Worm (Caenorhabditis elegans) whole organism, L1 larva: Measurements from ENCODE around the gene K06A9.2.
A peak's percentile ranks its signal among the peaks of the same experiment; 100 is the strongest.

Experiments
- C04F5.9 ChIP-seq: sonication (generic microtip); optimal IDR thresholded peaks from 2 replicates; lab custom pipeline; 2016; ENCODE audit warnings: missing genetic modification characterization, missing compliant biosample characterization
- C16A3.4 ChIP-seq: fragments of 150-350 bp; optimal IDR thresholded peaks from 2 replicates; lab custom pipeline; 2014; ENCODE audit warnings: missing biosample characterization, missing genetic modification characterization
- C34B4.2 ChIP-seq: sonication (generic microtip); optimal IDR thresholded peaks from 2 replicates; lab custom pipeline; 2017; ENCODE audit warnings: mild to moderate bottlenecking, missing genetic modification characterization, missing compliant biosample characterization
- F16B12.6 ChIP-seq: fragments of 150-350 bp; optimal IDR thresholded peaks from 2 replicates; lab custom pipeline; 2014; ENCODE audit warnings: missing biosample characterization, missing genetic modification characterization
- aha-1 ChIP-seq: fragments of 150-350 bp; optimal IDR thresholded peaks from 2 replicates; lab custom pipeline; 2014; ENCODE audit warnings: missing biosample characterization, missing genetic modification characterization
- ama-1 ChIP-seq: fragments of 150-350 bp; optimal IDR thresholded peaks from 2 replicates; lab custom pipeline; 2014
- blmp-1 ChIP-seq: fragments of 150-350 bp; optimal IDR thresholded peaks from 2 replicates; lab custom pipeline; 2014; ENCODE audit warnings: missing biosample characterization, missing genetic modification characterization
- ceh-63 ChIP-seq: fragments of 200-800 bp; sonication (Bioruptor generic); optimal IDR thresholded peaks from 2 replicates; lab custom pipeline; 2018; ENCODE audit warnings: mild to moderate bottlenecking, missing genetic modification characterization, missing compliant biosample characterization
- ceh-8 ChIP-seq: fragments of 200-800 bp; sonication (Bioruptor generic); optimal IDR thresholded peaks from 2 replicates; lab custom pipeline; 2018; ENCODE audit warnings: mild to moderate bottlenecking, missing genetic modification characterization, moderate library complexity, missing compliant biosample characterization
- ceh-88 ChIP-seq: fragments of 200-800 bp; sonication (Bioruptor generic); IDR thresholded peaks from 2 replicates; pipeline ENCODE4 v1.3.6; 2022; ENCODE audit warnings: missing genetic modification characterization, missing compliant biosample characterization
- ceh-90 ChIP-seq: sonication (generic microtip); optimal IDR thresholded peaks from 2 replicates; lab custom pipeline; 2016; ENCODE audit warnings: missing genetic modification characterization, missing compliant biosample characterization
- dpl-1 ChIP-seq, 3 experiments: fragments of 150-350 bp in 2 of 3; sonication (generic microtip) in 1 of 3; optimal IDR thresholded peaks; 2 replicates each; lab custom pipeline; 2014 to 2017; ENCODE audit warnings: missing biosample characterization in 3 of 3, missing genetic modification characterization in 3 of 3, missing genetic modification reagents in 3 of 3
- efl-3 ChIP-seq: fragments of 200-800 bp; sonication (Bioruptor generic); optimal IDR thresholded peaks from 2 replicates; lab custom pipeline; 2018; ENCODE audit warnings: mild to moderate bottlenecking, missing genetic modification characterization, missing compliant biosample characterization
- egl-27 ChIP-seq, 2 experiments: fragments of 150-350 bp in 1 of 2; sonication (generic microtip); optimal IDR thresholded peaks; 3 replicates each; lab custom pipeline; 2017 to 2018; ENCODE audit warnings: missing biosample characterization in 2 of 2, missing genetic modification characterization in 2 of 2, missing genetic modification reagents in 2 of 2
- elt-2 ChIP-seq: sonication (generic microtip); optimal IDR thresholded peaks from 2 replicates; lab custom pipeline; 2016; ENCODE audit warnings: missing genetic modification characterization, mild to moderate bottlenecking, inconsistent platforms, missing compliant biosample characterization, missing genetic modification reagents
- ets-5 ChIP-seq: fragments of 200-800 bp; sonication (Bioruptor generic); IDR thresholded peaks from 2 replicates; pipeline ENCODE4 v1.3.6; 2022; ENCODE audit warnings: missing genetic modification characterization, missing compliant biosample characterization
- fkh-4 ChIP-seq: sonication (generic microtip); optimal IDR thresholded peaks from 2 replicates; lab custom pipeline; 2016; ENCODE audit warnings: missing compliant biosample characterization, missing genetic modification characterization, borderline replicate concordance
- hlh-17 ChIP-seq: fragments of 200-800 bp; sonication (Bioruptor generic); optimal IDR thresholded peaks from 2 replicates; lab custom pipeline; 2018; ENCODE audit warnings: missing genetic modification characterization, mild to moderate bottlenecking, missing compliant biosample characterization, moderate library complexity, borderline replicate concordance
- hlh-4 ChIP-seq: sonication (generic microtip); optimal IDR thresholded peaks from 2 replicates; lab custom pipeline; 2016; ENCODE audit warnings: mild to moderate bottlenecking, missing genetic modification characterization, missing compliant biosample characterization
- hpl-2 ChIP-seq: fragments of 150-350 bp; optimal IDR thresholded peaks from 2 replicates; lab custom pipeline; 2014; ENCODE audit warnings: missing biosample characterization, missing genetic modification reagents, missing genetic modification characterization
- jun-1 ChIP-seq: fragments of 150-350 bp; optimal IDR thresholded peaks from 2 replicates; lab custom pipeline; 2014; ENCODE audit warnings: missing biosample characterization, missing genetic modification reagents, missing genetic modification characterization
- lin-13 ChIP-seq: fragments of 150-350 bp; optimal IDR thresholded peaks from 2 replicates; lab custom pipeline; 2014; ENCODE audit warnings: missing biosample characterization, missing genetic modification reagents, missing genetic modification characterization
- lin-15B ChIP-seq: fragments of 150-350 bp; sonication (generic microtip); optimal IDR thresholded peaks from 3 replicates; lab custom pipeline; 2014; ENCODE audit warnings: missing biosample characterization, missing genetic modification characterization
- lin-39 ChIP-seq: fragments of 150-350 bp; optimal IDR thresholded peaks from 2 replicates; lab custom pipeline; 2014; ENCODE audit warnings: missing biosample characterization, missing genetic modification reagents, missing genetic modification characterization
- lir-3 ChIP-seq: sonication (generic microtip); optimal IDR thresholded peaks from 2 replicates; lab custom pipeline; 2016; ENCODE audit warnings: mild to moderate bottlenecking, missing genetic modification characterization, moderate library complexity, missing compliant biosample characterization; ENCODE audit not compliant: poor library complexity
- lsy-2 ChIP-seq, 2 experiments: fragments of 150-350 bp; optimal IDR thresholded peaks; 2 replicates each; lab custom pipeline; 2014; ENCODE audit warnings: missing biosample characterization in 2 of 2, missing genetic modification characterization in 2 of 2
- mab-9 ChIP-seq: fragments of 200-800 bp; sonication (Bioruptor generic); IDR thresholded peaks from 2 replicates; pipeline ENCODE4 v1.3.6; 2022; ENCODE audit warnings: missing genetic modification reagents, missing genetic modification characterization, missing compliant biosample characterization
- mdl-1 ChIP-seq, 2 experiments: fragments of 150-350 bp; optimal IDR thresholded peaks; 2 replicates each; lab custom pipeline; 2014 to 2017; ENCODE audit warnings: missing biosample characterization in 2 of 2, missing genetic modification characterization in 2 of 2, inconsistent platforms in 1 of 2
- mef-2 ChIP-seq: fragments of 150-350 bp; optimal IDR thresholded peaks from 2 replicates; lab custom pipeline; 2014; ENCODE audit warnings: missing biosample characterization, missing genetic modification characterization
- nhr-19 ChIP-seq: fragments of 200-800 bp; sonication (Bioruptor generic); conservative IDR thresholded peaks from 2 replicates; pipeline ENCODE4 v1.3.6; 2022; ENCODE audit warnings: missing genetic modification characterization, missing compliant biosample characterization
- nhr-20 ChIP-seq: sonication (generic microtip); optimal IDR thresholded peaks from 2 replicates; lab custom pipeline; 2016; ENCODE audit warnings: mild to moderate bottlenecking, missing genetic modification characterization, missing compliant biosample characterization
- nhr-237 ChIP-seq: fragments of 150-350 bp; optimal IDR thresholded peaks from 2 replicates; lab custom pipeline; 2014; ENCODE audit warnings: missing biosample characterization, missing genetic modification characterization
- nhr-47 ChIP-seq: sonication (generic microtip); optimal IDR thresholded peaks from 2 replicates; lab custom pipeline; 2016; ENCODE audit warnings: mild to moderate bottlenecking, missing genetic modification characterization, moderate library complexity, missing compliant biosample characterization
- nhr-71 ChIP-seq: sonication (generic microtip); optimal IDR thresholded peaks from 2 replicates; lab custom pipeline; 2016; ENCODE audit warnings: mild to moderate bottlenecking, missing genetic modification characterization, moderate library complexity, missing compliant biosample characterization
- nhr-77 ChIP-seq: fragments of 150-350 bp; optimal IDR thresholded peaks from 2 replicates; lab custom pipeline; 2014; ENCODE audit warnings: missing biosample characterization, missing genetic modification characterization
- pag-3 ChIP-seq: sonication (generic microtip); optimal IDR thresholded peaks from 2 replicates; lab custom pipeline; 2017; ENCODE audit warnings: missing genetic modification characterization, mild to moderate bottlenecking, missing compliant biosample characterization, antibody characterized with exemption, borderline replicate concordance; ENCODE audit not compliant: insufficient read depth
- pax-3 ChIP-seq: fragments of 200-800 bp; sonication (Bioruptor generic); optimal IDR thresholded peaks from 2 replicates; lab custom pipeline; 2018; ENCODE audit warnings: mild to moderate bottlenecking, missing genetic modification characterization, moderate library complexity, missing compliant biosample characterization
- pqm-1 ChIP-seq: sonication (generic microtip); optimal IDR thresholded peaks from 3 replicates; lab custom pipeline; 2017; ENCODE audit warnings: missing biosample characterization, missing genetic modification characterization
- skn-1 ChIP-seq: fragments of 150-350 bp; optimal IDR thresholded peaks from 2 replicates; lab custom pipeline; 2014; ENCODE audit warnings: missing biosample characterization, missing genetic modification characterization
- snpc-4 ChIP-seq: fragments of 150-350 bp; optimal IDR thresholded peaks from 2 replicates; lab custom pipeline; 2014; ENCODE audit warnings: missing biosample characterization, missing genetic modification characterization
- sox-4 ChIP-seq: sonication (generic microtip); optimal IDR thresholded peaks from 2 replicates; lab custom pipeline; 2016; ENCODE audit warnings: missing genetic modification characterization, missing compliant biosample characterization
- sptf-1 ChIP-seq: fragments of 150-350 bp; optimal IDR thresholded peaks from 2 replicates; lab custom pipeline; 2014; ENCODE audit warnings: missing biosample characterization, missing genetic modification characterization
- sup-37 ChIP-seq: fragments of 200-800 bp; sonication (Bioruptor generic); optimal IDR thresholded peaks from 2 replicates; lab custom pipeline; 2018; ENCODE audit warnings: mild to moderate bottlenecking, missing genetic modification characterization, missing compliant biosample characterization
- swsn-7 ChIP-seq: sonication (generic microtip); optimal IDR thresholded peaks from 2 replicates; lab custom pipeline; 2016; ENCODE audit warnings: missing genetic modification characterization, missing compliant biosample characterization
- tbx-2 ChIP-seq: sonication (generic microtip); optimal IDR thresholded peaks from 2 replicates; lab custom pipeline; 2016; ENCODE audit warnings: missing genetic modification characterization, missing compliant biosample characterization
- tlp-1 ChIP-seq: fragments of 150-350 bp; optimal IDR thresholded peaks from 2 replicates; lab custom pipeline; 2014; ENCODE audit warnings: missing biosample characterization, missing genetic modification characterization
- unc-130 ChIP-seq: fragments of 150-350 bp; optimal IDR thresholded peaks from 2 replicates; lab custom pipeline; 2017; ENCODE audit warnings: missing biosample characterization, missing genetic modification characterization, inconsistent platforms
- unc-62 ChIP-seq: fragments of 150-350 bp; optimal IDR thresholded peaks from 2 replicates; lab custom pipeline; 2014; ENCODE audit warnings: missing biosample characterization, missing genetic modification reagents, missing genetic modification characterization
- unc-98 ChIP-seq: fragments of 200-800 bp; sonication (Bioruptor generic); IDR thresholded peaks from 2 replicates; pipeline ENCODE4 v1.3.6; 2022; ENCODE audit warnings: missing genetic modification characterization, missing compliant biosample characterization
- vab-15 ChIP-seq: sonication (generic microtip); optimal IDR thresholded peaks from 2 replicates; lab custom pipeline; 2017; ENCODE audit warnings: missing genotype, mild to moderate bottlenecking, missing genetic modification characterization, missing compliant biosample characterization
- zip-4 ChIP-seq: fragments of 200-800 bp; sonication (Bioruptor generic); optimal IDR thresholded peaks from 2 replicates; lab custom pipeline; 2018; ENCODE audit warnings: mild to moderate bottlenecking, missing genetic modification characterization, moderate library complexity, missing compliant biosample characterization
- ztf-11 ChIP-seq, 2 experiments: sonication (generic microtip); optimal IDR thresholded peaks; 2 replicates each; lab custom pipeline; 2016 to 2017; ENCODE audit warnings: missing genetic modification characterization in 2 of 2, missing biosample characterization in 1 of 2, missing compliant biosample characterization in 1 of 2

The K06A9.2 gene

ce11 chrX:1504529-1505080 is 31.6 kb upstream of the K06A9.2 start:
- TF ChIP-seq swsn-7 = peak; percentile 85
- TF ChIP-seq egl-27 (tag; optimal IDR thresholded peaks at IDR 0.05; lab: Kevin White, UChicago) = peak in 1 of 2 experiments; percentile 8
- peak; percentile 46 for TF ChIP-seq hlh-17 (GFP tag; lab: Kevin White, UChicago)
- peak; percentile 78; the same call in 1 of the 2 replicates for TF ChIP-seq mab-9 (GFP tag; lab: Robert Waterston, UW)
- TF ChIP-seq fkh-4 (tag; lab: Kevin White, UChicago) = no peak
- TF ChIP-seq unc-98 = peak; percentile 54; the same call in 1 of the 2 replicates
- peak; percentile 65 for TF ChIP-seq nhr-237
- no peak for TF ChIP-seq mef-2
- peak; percentile 90 for TF ChIP-seq hpl-2
- peak in 1 of 2 experiments; percentile 99 for TF ChIP-seq mdl-1 (tag; optimal IDR thresholded peaks at IDR 0.05; lab: Kevin White, UChicago)
- peak; percentile 95 for TF ChIP-seq skn-1 (tag; lab: Kevin White, UChicago)
- TF ChIP-seq efl-3 = peak; percentile 35
- TF ChIP-seq ceh-88 = peak; percentile 63
- TF ChIP-seq nhr-19 = peak; percentile 95
- peak; percentile 96 for TF ChIP-seq tbx-2 (tag; lab: Kevin White, UChicago)
- TF ChIP-seq C16A3.4 = peak; percentile 98
- TF ChIP-seq nhr-71 = peak; percentile 99
- TF ChIP-seq nhr-20 = peak; percentile 99
- peak; percentile 92 for TF ChIP-seq nhr-47 (tag; lab: Kevin White, UChicago)
- TF ChIP-seq unc-62 = no peak
- no peak for TF ChIP-seq ceh-8
- no peak for TF ChIP-seq pag-3 (tag; lab: Kevin White, UChicago)
- TF ChIP-seq blmp-1 (tag; lab: Kevin White, UChicago) = peak; percentile 90
- peak; percentile 6 for TF ChIP-seq tlp-1 (tag; lab: Kevin White, UChicago)
- peak; percentile 64 for TF ChIP-seq zip-4 (GFP tag; lab: Kevin White, UChicago)
- peak; percentile 88 for TF ChIP-seq lir-3 (tag; lab: Kevin White, UChicago)
- TF ChIP-seq aha-1 (tag; lab: Kevin White, UChicago) = peak; percentile 98
- TF ChIP-seq lin-13 (GFP tag; lab: Kevin White, UChicago) = peak; percentile 92
- peak; percentile 82 to 96 for TF ChIP-seq lsy-2 (tag; optimal IDR thresholded peaks at IDR 0.05; lab: Kevin White, UChicago)
- peak; percentile 82 for TF ChIP-seq lin-39 (tag; lab: Kevin White, UChicago)
- TF ChIP-seq hlh-4 = no peak
- TF ChIP-seq nhr-77 = peak; percentile 86
- TF ChIP-seq ets-5 (GFP tag; lab: Robert Waterston, UW) = no peak
- peak; percentile 79 for TF ChIP-seq vab-15 (tag; lab: Kevin White, UChicago)
- TF ChIP-seq C34B4.2 = peak; percentile 68
- TF ChIP-seq dpl-1 (GFP tag; optimal IDR thresholded peaks at IDR 0.05; lab: Kevin White, UChicago) = peak; percentile 62 to 75 (median 66)
- peak; percentile 70 for TF ChIP-seq jun-1
- TF ChIP-seq ceh-90 (tag; lab: Kevin White, UChicago) = no peak
- TF ChIP-seq pqm-1 (tag; lab: Kevin White, UChicago) = no peak
- peak; percentile 99 for TF ChIP-seq ama-1 (lab: Kevin White, UChicago)
- TF ChIP-seq pax-3 (tag; lab: Kevin White, UChicago) = peak; percentile 84
- TF ChIP-seq sox-4 (tag; lab: Kevin White, UChicago) = peak; percentile 49
- peak in 1 of 2 experiments; percentile 20 for TF ChIP-seq ztf-11 (tag; optimal IDR thresholded peaks at IDR 0.05; lab: Kevin White, UChicago)
- no peak for TF ChIP-seq ceh-63 (GFP tag; lab: Kevin White, UChicago)
- TF ChIP-seq F16B12.6 (tag; lab: Kevin White, UChicago) = peak; percentile 15
- TF ChIP-seq unc-130 = peak; percentile 96
- TF ChIP-seq lin-15B (tag; lab: Kevin White, UChicago) = no peak
- TF ChIP-seq sup-37 (GFP tag; lab: Kevin White, UChicago) = peak; percentile 85
- no peak for TF ChIP-seq sptf-1
- peak; percentile 76 for TF ChIP-seq C04F5.9
- peak; percentile 49 for TF ChIP-seq snpc-4 (tag; lab: Kevin White, UChicago)
- peak; percentile 98 for TF ChIP-seq elt-2 (tag; lab: Kevin White, UChicago)
